Fruit fly (Drosophila melanogaster) whole organism, adult: ENCODE data around the gene mtDNA-helicase.

Source experiments
- CG11617 ChIP-seq: fragments of 200-800 bp; sonication (Bioruptor generic); optimal IDR thresholded peaks from 2 replicates; lab custom pipeline; 2017; ENCODE audit warnings: mild to moderate bottlenecking, missing biosample characterization, missing genetic modification reagents, missing genetic modification characterization
- CG12768 ChIP-seq: fragments of 200-800 bp; sonication (Bioruptor generic); optimal IDR thresholded peaks from 2 replicates; lab custom pipeline; 2017; ENCODE audit warnings: missing biosample characterization, missing genetic modification characterization, mild to moderate bottlenecking, moderate library complexity, missing genetic modification reagents
- CG14711 ChIP-seq: fragments of 200-800 bp; sonication (Bioruptor generic); optimal IDR thresholded peaks from 2 replicates; lab custom pipeline; 2018; ENCODE audit warnings: missing biosample characterization, mild to moderate bottlenecking, missing genetic modification characterization, moderate library complexity
- CG1620 ChIP-seq: fragments of 200-800 bp; sonication (Bioruptor generic); optimal IDR thresholded peaks from 2 replicates; lab custom pipeline; 2016; ENCODE audit warnings: missing biosample characterization, missing genetic modification characterization
- CG33017 ChIP-seq: fragments of 200-800 bp; sonication (Bioruptor generic); optimal IDR thresholded peaks from 2 replicates; lab custom pipeline; 2018; ENCODE audit warnings: missing biosample characterization, mild to moderate bottlenecking, missing genetic modification characterization, moderate library complexity
- CG5204 ChIP-seq: fragments of 200-800 bp; sonication (Bioruptor generic); optimal IDR thresholded peaks from 2 replicates; lab custom pipeline; 2016; ENCODE audit warnings: missing biosample characterization, missing genetic modification characterization
- CG7045 ChIP-seq: fragments of 200-800 bp; sonication (Bioruptor generic); optimal IDR thresholded peaks from 2 replicates; lab custom pipeline; 2017; ENCODE audit warnings: missing biosample characterization, mild to moderate bottlenecking, missing genetic modification characterization
- CG7101 ChIP-seq: fragments of 200-800 bp; sonication (Bioruptor generic); optimal IDR thresholded peaks from 2 replicates; lab custom pipeline; 2018; ENCODE audit warnings: missing biosample characterization, mild to moderate bottlenecking, missing genetic modification characterization, moderate library complexity
- Clk ChIP-seq: fragments of 200-800 bp; sonication (Bioruptor generic); optimal IDR thresholded peaks from 2 replicates; lab custom pipeline; 2017; ENCODE audit warnings: missing biosample characterization, missing genetic modification characterization
- Crg-1 ChIP-seq: fragments of 200-800 bp; sonication (Bioruptor generic); optimal IDR thresholded peaks from 2 replicates; lab custom pipeline; 2016; ENCODE audit warnings: missing biosample characterization, missing genetic modification characterization
- Hr96 ChIP-seq: fragments of 200-800 bp; sonication (Bioruptor generic); optimal IDR thresholded peaks from 2 replicates; lab custom pipeline; 2016; ENCODE audit warnings: missing biosample characterization, missing genetic modification characterization
- Mnt ChIP-seq: fragments of 200-800 bp; sonication (Bioruptor generic); optimal IDR thresholded peaks from 2 replicates; lab custom pipeline; 2016; ENCODE audit warnings: missing biosample characterization, mild to moderate bottlenecking, missing genetic modification characterization
- bab1 ChIP-seq: fragments of 200-800 bp; sonication (Bioruptor generic); optimal IDR thresholded peaks from 3 replicates; lab custom pipeline; 2019; ENCODE audit warnings: missing biosample characterization, mild to moderate bottlenecking, missing genetic modification characterization, moderate library complexity
- cic ChIP-seq: fragments of 200-800 bp; sonication (Bioruptor generic); optimal IDR thresholded peaks from 2 replicates; lab custom pipeline; 2017; ENCODE audit warnings: missing biosample characterization, mild to moderate bottlenecking, missing genetic modification characterization, moderate library complexity
- cnc ChIP-seq, 2 experiments: fragments of >200 bp; optimal IDR thresholded peaks; 2 replicates each; lab custom pipeline; 2017
- kay ChIP-seq: fragments of 200-800 bp; sonication (Bioruptor generic); peaks from one replicate; lab custom pipeline; 2016; ENCODE audit warnings: missing biosample characterization, missing genetic modification characterization, borderline replicate concordance
- ovo ChIP-seq: fragments of 200-800 bp; sonication (Bioruptor generic); optimal IDR thresholded peaks from 2 replicates; lab custom pipeline; 2016; ENCODE audit warnings: missing biosample characterization, missing genetic modification characterization
- pad ChIP-seq: fragments of 200-800 bp; sonication (Bioruptor generic); optimal IDR thresholded peaks from 3 replicates; lab custom pipeline; 2017; ENCODE audit warnings: missing biosample characterization, missing genetic modification characterization, mild to moderate bottlenecking, moderate library complexity, missing genetic modification reagents
- tj ChIP-seq: fragments of 200-800 bp; sonication (Bioruptor generic); optimal IDR thresholded peaks from 3 replicates; lab custom pipeline; 2017; ENCODE audit warnings: missing biosample characterization, mild to moderate bottlenecking, missing genetic modification characterization, moderate library complexity
- toe ChIP-seq: fragments of 200-800 bp; sonication (Bioruptor generic); optimal IDR thresholded peaks from 2 replicates; lab custom pipeline; 2016; ENCODE audit warnings: missing biosample characterization, missing genetic modification characterization

mtDNA-helicase gene

dm6 chr2L:9907320-9908256 lies 14.3 kb upstream of the mtDNA-helicase start:
- TF ChIP-seq bab1 (no peak), CG14711 (no peak), cic (peak; percentile 18), CG33017 (tag; lab: Kevin White, UChicago) (no peak), Crg-1 (GFP tag; lab: Kevin White, UChicago) (no peak), tj (GFP tag; lab: Kevin White, UChicago) (no peak), Clk (no peak), CG7045 (GFP tag; lab: Kevin White, UChicago) (no peak), pad (no peak), CG5204 (no peak), CG11617 (GFP tag; lab: Kevin White, UChicago) (peak; percentile 5), ovo (no peak), CG1620 (no peak), cnc (optimal IDR thresholded peaks at IDR 0.05; lab: Kevin White, UChicago) (no peak), Mnt (peak; percentile 35), kay (GFP tag; lab: Kevin White, UChicago) (peak; percentile 95), CG12768 (GFP tag; lab: Kevin White, UChicago) (no peak), CG7101 (tag; lab: Kevin White, UChicago) (no peak), toe (GFP tag; lab: Kevin White, UChicago) (no peak), Hr96 (GFP tag; lab: Kevin White, UChicago) (no peak)

DNA sequence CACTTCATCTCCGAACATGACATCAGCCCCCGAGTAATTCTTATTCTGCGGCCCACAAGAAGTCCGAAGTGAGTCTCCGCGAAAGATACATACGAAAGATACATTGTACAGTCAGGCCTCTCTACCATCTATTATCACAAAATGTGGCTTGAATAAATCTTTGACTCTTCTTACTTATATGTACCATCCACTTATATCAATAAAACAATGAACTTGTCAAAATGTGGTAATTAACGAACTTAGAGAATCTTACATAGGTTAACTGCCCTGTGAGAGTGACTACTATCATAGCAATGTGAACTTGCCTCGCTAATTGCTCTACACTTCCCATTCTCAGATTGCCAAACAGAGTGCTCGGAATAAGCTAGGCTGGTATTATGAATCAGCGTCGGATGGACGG lies 13.4 kb upstream of the mtDNA-helicase start:
- no peak for TF ChIP-seq CG14711
- no peak for TF ChIP-seq CG11617 (GFP tag; lab: Kevin White, UChicago)
- no peak for TF ChIP-seq CG1620
- TF ChIP-seq cnc (optimal IDR thresholded peaks at IDR 0.05; lab: Kevin White, UChicago) = no peak
- no peak for TF ChIP-seq tj (GFP tag; lab: Kevin White, UChicago)
- TF ChIP-seq kay (GFP tag; lab: Kevin White, UChicago) = peak; percentile 80
- TF ChIP-seq Mnt = no peak

- TF ChIP-seq CG7101 (tag; lab: Kevin White, UChicago) = no peak
- no peak for TF ChIP-seq Mnt
- no peak for TF ChIP-seq pad
- no peak for TF ChIP-seq bab1
- no peak for TF ChIP-seq CG1620
- TF ChIP-seq Clk = no peak
These were observed 9.8 kb upstream of the mtDNA-helicase start, which contains the start of gene Muc30E for dm6 chr2L:9903028-9903427. TSS of gene Muc30E (minus strand) at chr2L:9903128.

DNA sequence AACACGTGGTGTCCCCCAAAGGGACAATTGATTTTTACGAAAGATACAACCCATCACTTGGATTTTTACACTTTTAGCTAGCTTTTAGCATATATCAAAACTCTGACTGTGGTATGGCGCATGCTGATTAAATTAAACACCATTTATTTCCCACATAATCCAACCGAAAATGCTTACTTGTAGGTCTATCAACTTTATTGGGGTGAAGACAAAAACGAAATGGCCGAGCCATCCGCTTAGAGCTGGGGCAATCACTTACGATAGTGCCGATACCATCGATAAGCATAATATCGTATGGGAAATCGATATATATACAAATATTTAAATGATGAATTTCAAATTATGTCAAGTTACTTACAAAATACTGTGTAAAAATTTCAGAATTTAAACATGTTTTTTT lies 4.0 kb upstream of the mtDNA-helicase start, which contains the start of gene RpS2:
TSS of gene RpS2 (minus strand) at position 257 of the 400 bp plus-strand sequence.
- peak; percentile 35 for TF ChIP-seq pad
- TF ChIP-seq CG7101 (tag; lab: Kevin White, UChicago) = peak; percentile 74
- peak; percentile 49 for TF ChIP-seq CG1620
- TF ChIP-seq ovo = no peak
- no peak for TF ChIP-seq toe (GFP tag; lab: Kevin White, UChicago)
- TF ChIP-seq CG7045 (GFP tag; lab: Kevin White, UChicago) = peak; percentile 6
- TF ChIP-seq cic = no peak
- peak; percentile 65 for TF ChIP-seq CG14711
- peak; percentile 67 for TF ChIP-seq CG33017 (tag; lab: Kevin White, UChicago)
- peak; percentile 69 for TF ChIP-seq Hr96 (GFP tag; lab: Kevin White, UChicago)
- TF ChIP-seq Crg-1 (GFP tag; lab: Kevin White, UChicago) = peak; percentile 79
- no peak for TF ChIP-seq kay (GFP tag; lab: Kevin White, UChicago)
- TF ChIP-seq Mnt = peak; percentile 97
- peak; percentile 32 for TF ChIP-seq tj (GFP tag; lab: Kevin White, UChicago)
- no peak for TF ChIP-seq CG5204
- TF ChIP-seq CG12768 (GFP tag; lab: Kevin White, UChicago) = peak; percentile 28
- peak; percentile 69 for TF ChIP-seq CG11617 (GFP tag; lab: Kevin White, UChicago)
- TF ChIP-seq cnc (optimal IDR thresholded peaks at IDR 0.05; lab: Kevin White, UChicago) = no peak
- peak; percentile 68 for TF ChIP-seq bab1
- no peak for TF ChIP-seq Clk

dm6 chr2L:9894871-9895364 lies 1.7 kb upstream of the mtDNA-helicase start, which contains the start of gene Bka:
TSS of gene Bka (plus strand) at chr2L:9895287.
- TF ChIP-seq ovo (peak; percentile 18), tj (GFP tag; lab: Kevin White, UChicago) (peak; percentile 73), Clk (no peak), CG33017 (tag; lab: Kevin White, UChicago) (peak; percentile 71), CG7101 (tag; lab: Kevin White, UChicago) (peak; percentile 81), Mnt (peak; percentile 100), cic (peak; percentile 19), cnc (optimal IDR thresholded peaks at IDR 0.05; lab: Kevin White, UChicago) (no peak), bab1 (peak; percentile 83), Crg-1 (GFP tag; lab: Kevin White, UChicago) (peak; percentile 69), CG11617 (GFP tag; lab: Kevin White, UChicago) (peak; percentile 87), CG7045 (GFP tag; lab: Kevin White, UChicago) (peak; percentile 38), pad (peak; percentile 48), kay (GFP tag; lab: Kevin White, UChicago) (no peak), CG1620 (peak; percentile 33), Hr96 (GFP tag; lab: Kevin White, UChicago) (peak; percentile 44), CG5204 (no peak), CG14711 (peak; percentile 71)

DNA sequence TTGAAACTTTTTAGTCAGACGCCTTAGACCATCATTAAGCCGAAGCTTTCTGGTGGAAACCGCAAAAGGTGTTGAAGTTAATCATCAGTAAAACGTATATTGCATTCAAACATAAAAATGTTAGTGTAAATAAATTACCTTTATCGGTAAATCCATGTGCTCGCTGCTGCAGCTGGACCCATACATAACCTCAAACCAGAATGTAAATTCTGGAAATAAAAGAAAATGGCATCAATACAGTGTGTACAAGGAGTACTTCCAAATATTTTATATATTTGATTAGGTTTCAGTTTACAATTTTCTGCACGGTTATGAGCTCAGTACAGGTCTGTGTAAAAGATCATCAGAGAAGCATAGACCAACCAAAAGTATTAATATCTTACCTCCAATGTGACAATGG lies 947 bp upstream of the mtDNA-helicase start:
- TF ChIP-seq Clk (no peak), cic (no peak), CG14711 (no peak), pad (no peak), CG7101 (tag; lab: Kevin White, UChicago) (no peak), CG12768 (GFP tag; lab: Kevin White, UChicago) (no peak), CG33017 (tag; lab: Kevin White, UChicago) (no peak), toe (GFP tag; lab: Kevin White, UChicago) (no peak), CG11617 (GFP tag; lab: Kevin White, UChicago) (no peak), Mnt (no peak), CG5204 (no peak), ovo (no peak)
